Fruit fly (Drosophila melanogaster) whole organism, wandering third instar larva: ENCODE measurements around the gene CG7943.

Experiments used
- Abd-B ChIP-seq: fragments of >200 bp; optimal IDR thresholded peaks from 2 replicates; lab custom pipeline; 2017; ENCODE audit warnings: missing biosample characterization, missing genetic modification characterization
- CG32264 ChIP-seq: fragments of 200-800 bp; sonication (Bioruptor generic); optimal IDR thresholded peaks from 2 replicates; lab custom pipeline; 2016; ENCODE audit warnings: missing biosample characterization, missing genetic modification characterization
- CG9705 ChIP-seq: fragments of 200-800 bp; sonication (Bioruptor generic); optimal IDR thresholded peaks from 2 replicates; lab custom pipeline; 2018; ENCODE audit warnings: missing biosample characterization, mild to moderate bottlenecking, missing genetic modification characterization
- Dfd ChIP-seq: fragments of >200 bp; optimal IDR thresholded peaks from 2 replicates; lab custom pipeline; 2017; ENCODE audit warnings: missing biosample characterization, missing genetic modification characterization
- Dif ChIP-seq: fragments of 200-275, 200-300 bp; sonication (Bioruptor generic); optimal IDR thresholded peaks from 2 replicates; lab custom pipeline; 2018; ENCODE audit warnings: missing biosample characterization, missing genetic modification characterization; ENCODE audit not compliant: partially characterized antibody
- GATAd ChIP-seq: sonication (Bioruptor generic); optimal IDR thresholded peaks from 2 replicates; lab custom pipeline; 2016; ENCODE audit warnings: missing biosample characterization, missing genetic modification characterization
- HLH106 ChIP-seq: fragments of 200-800 bp; optimal IDR thresholded peaks from 3 replicates; lab custom pipeline; 2019; ENCODE audit warnings: missing biosample characterization, mild to moderate bottlenecking, missing genetic modification characterization, moderate library complexity
- Hr78 ChIP-seq: fragments of >200 bp; optimal IDR thresholded peaks from 2 replicates; lab custom pipeline; 2017; ENCODE audit warnings: missing biosample characterization, missing genetic modification characterization
- Hr83 ChIP-seq: fragments of 200-300 bp; sonication (Bioruptor generic); optimal IDR thresholded peaks from 2 replicates; lab custom pipeline; 2016; ENCODE audit warnings: missing biosample characterization, mild to moderate bottlenecking, missing genetic modification characterization, moderate library complexity; ENCODE audit not compliant: poor library complexity, severe bottlenecking
- Jra ChIP-seq: sonication (Bioruptor generic); optimal IDR thresholded peaks from 2 replicates; lab custom pipeline; 2016; ENCODE audit warnings: missing biosample characterization, missing genetic modification characterization
- Mio ChIP-seq: sonication (Bioruptor generic); optimal IDR thresholded peaks from 2 replicates; lab custom pipeline; 2016; ENCODE audit warnings: missing biosample characterization, missing genetic modification characterization
- Myc ChIP-seq: fragments of >200 bp; optimal IDR thresholded peaks from 2 replicates; lab custom pipeline; 2017
- N ChIP-seq: fragments of >200 bp; optimal IDR thresholded peaks from 2 replicates; lab custom pipeline; 2018; ENCODE audit warnings: missing biosample characterization, missing external identifiers, missing genetic modification characterization
- OdsH ChIP-seq: fragments of 200-800 bp; sonication (Bioruptor generic); optimal IDR thresholded peaks from 2 replicates; lab custom pipeline; 2016; ENCODE audit warnings: missing biosample characterization, mild to moderate bottlenecking, missing genetic modification characterization
- Rel ChIP-seq, 2 experiments: fragments of 200-800 bp; sonication (Bioruptor generic) in 1 of 2; optimal IDR thresholded peaks; 2 replicates in 1 of 2; 3 replicates in 1 of 2; lab custom pipeline; 2016 to 2019; ENCODE audit warnings: mild to moderate bottlenecking in 2 of 2, missing biosample characterization in 2 of 2, missing genetic modification characterization in 2 of 2, moderate library complexity in 1 of 2
- Sp1 ChIP-seq: fragments of 200-800 bp; sonication (Bioruptor generic); optimal IDR thresholded peaks from 3 replicates; lab custom pipeline; 2019; ENCODE audit warnings: missing biosample characterization, mild to moderate bottlenecking, missing genetic modification characterization, moderate library complexity
- Vsx2 ChIP-seq: fragments of 200-300, 225-300 bp; sonication (Bioruptor generic); optimal IDR thresholded peaks from 2 replicates; lab custom pipeline; 2018; ENCODE audit warnings: missing biosample characterization, missing genetic modification characterization; ENCODE audit not compliant: partially characterized antibody
- br ChIP-seq: fragments of 200-800 bp; sonication (Bioruptor generic); optimal IDR thresholded peaks from 2 replicates; lab custom pipeline; 2016; ENCODE audit warnings: missing biosample characterization, missing genetic modification characterization
- brk ChIP-seq: fragments of 200-800 bp; sonication (Bioruptor generic); optimal IDR thresholded peaks from 2 replicates; lab custom pipeline; 2016; ENCODE audit warnings: missing biosample characterization, mild to moderate bottlenecking, missing genetic modification characterization
- dl ChIP-seq, 2 experiments: fragments of 175-275, 200-275 bp in 1 of 2; fragments of 200-275 bp in 1 of 2; sonication (Bioruptor generic); optimal IDR thresholded peaks; lab custom pipeline; 2018; ENCODE audit warnings: mild to moderate bottlenecking in 2 of 2, missing biosample characterization in 2 of 2, missing genetic modification characterization in 2 of 2, moderate library complexity in 2 of 2; ENCODE audit not compliant: partially characterized antibody in 2 of 2, insufficient read depth in 1 of 2
- dmrt93B ChIP-seq: fragments of 200-800 bp; sonication (Bioruptor generic); optimal IDR thresholded peaks from 2 replicates; lab custom pipeline; 2018; ENCODE audit warnings: missing biosample characterization, mild to moderate bottlenecking, missing genetic modification characterization
- dsf ChIP-seq: sonication (Bioruptor generic); optimal IDR thresholded peaks from 2 replicates; lab custom pipeline; 2016; ENCODE audit warnings: missing biosample characterization, missing genetic modification characterization, borderline replicate concordance
- foxo ChIP-seq, 2 experiments: fragments of 200-800 bp; sonication (Bioruptor generic); optimal IDR thresholded peaks; 2 replicates in 1 of 2; 3 replicates in 1 of 2; lab custom pipeline; 2016 to 2017; ENCODE audit warnings: missing biosample characterization in 2 of 2, missing genetic modification characterization in 2 of 2
- h ChIP-seq: fragments of 200-800 bp; sonication (Bioruptor generic); optimal IDR thresholded peaks from 3 replicates; lab custom pipeline; 2016; ENCODE audit warnings: missing biosample characterization, mild to moderate bottlenecking, missing genetic modification characterization
- jim ChIP-seq: fragments of 175-275, 200-325 bp; sonication (Bioruptor generic); optimal IDR thresholded peaks from 2 replicates; lab custom pipeline; 2016; ENCODE audit warnings: missing biosample characterization, mild to moderate bottlenecking, missing genetic modification characterization
- lola ChIP-seq: fragments of >200 bp; optimal IDR thresholded peaks from 2 replicates; lab custom pipeline; 2017; ENCODE audit warnings: missing biosample characterization, missing genetic modification characterization
- pan ChIP-seq: fragments of >200 bp; optimal IDR thresholded peaks from 2 replicates; lab custom pipeline; 2017
- psq ChIP-seq: fragments of 200-800 bp; sonication (Bioruptor generic); optimal IDR thresholded peaks from 3 replicates; lab custom pipeline; 2017; ENCODE audit warnings: missing biosample characterization, mild to moderate bottlenecking, missing genetic modification characterization, moderate library complexity
- rgr ChIP-seq: fragments of 200-800 bp; sonication (Bioruptor generic); optimal IDR thresholded peaks from 3 replicates; lab custom pipeline; 2016; ENCODE audit warnings: missing biosample characterization, mild to moderate bottlenecking, missing genetic modification characterization
- sage ChIP-seq: fragments of 200-800 bp; sonication (Bioruptor generic); optimal IDR thresholded peaks from 2 replicates; lab custom pipeline; 2016; ENCODE audit warnings: missing biosample characterization, mild to moderate bottlenecking, missing genetic modification characterization
- tai ChIP-seq: sonication (Bioruptor generic); optimal IDR thresholded peaks from 2 replicates; lab custom pipeline; 2016; ENCODE audit warnings: missing biosample characterization, missing genetic modification characterization
- usp ChIP-seq: fragments of >200 bp; optimal IDR thresholded peaks from 2 replicates; lab custom pipeline; 2017; ENCODE audit warnings: missing biosample characterization, missing genetic modification characterization
- woc ChIP-seq: sonication (Bioruptor generic); optimal IDR thresholded peaks from 2 replicates; lab custom pipeline; 2016; ENCODE audit warnings: missing biosample characterization, mild to moderate bottlenecking, missing genetic modification characterization

CG7943 gene

DNA sequence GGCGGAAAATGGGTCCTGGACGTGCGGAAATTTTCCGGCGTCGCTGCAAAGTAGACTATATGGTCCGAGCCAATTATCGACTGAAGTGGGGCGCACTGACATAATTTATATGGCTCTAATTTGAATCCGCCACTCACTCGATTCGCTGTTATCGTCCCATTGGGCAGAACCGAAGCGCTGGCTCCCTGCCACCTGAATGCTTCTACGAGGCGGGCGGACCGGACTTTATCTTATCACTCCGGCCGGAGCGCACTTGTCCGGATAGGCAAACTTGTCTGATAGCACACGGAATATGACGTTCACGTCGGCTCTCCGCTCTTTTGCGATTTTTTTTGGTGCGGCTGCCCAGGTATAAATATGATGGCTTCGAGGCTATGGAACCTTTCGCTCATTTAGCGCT is 16.3 kb downstream of the CG7943 start:
- TF ChIP-seq rgr (GFP tag; lab: Kevin White, UChicago) (no peak), brk (GFP tag; lab: Kevin White, UChicago) (no peak), Dif (GFP tag; lab: Kevin White, UChicago) (no peak), Dfd (no peak), CG9705 (GFP tag; lab: Kevin White, UChicago) (no peak), h (GFP tag; lab: Kevin White, UChicago) (peak; percentile 84), br (peak; percentile 7)

DNA sequence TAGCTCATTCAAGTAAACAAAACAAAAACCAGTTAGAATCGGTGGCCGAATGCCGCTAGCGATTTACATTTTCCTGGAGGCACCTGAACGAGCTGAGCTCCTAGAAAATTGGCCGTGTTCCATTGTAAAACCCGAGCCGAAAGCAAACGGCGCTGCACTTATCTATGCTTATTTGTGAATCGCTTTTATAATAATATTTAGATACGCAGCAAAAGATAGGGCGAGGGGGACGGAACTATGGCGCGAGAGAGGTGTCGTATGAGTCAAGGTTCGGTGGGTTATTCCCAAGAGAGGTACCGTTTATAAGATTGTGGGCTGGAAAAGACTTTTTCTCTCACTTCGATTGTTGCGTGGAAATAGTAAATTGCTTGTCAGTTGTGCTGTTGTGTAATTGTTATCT is 17.4 kb downstream of the CG7943 start:
- TF ChIP-seq Abd-B (GFP tag; lab: Kevin White, UChicago) (no peak), usp (GFP tag; lab: Kevin White, UChicago) (no peak), psq (GFP tag; lab: Kevin White, UChicago) (no peak), rgr (GFP tag; lab: Kevin White, UChicago) (no peak), brk (GFP tag; lab: Kevin White, UChicago) (no peak), CG32264 (GFP tag; lab: Kevin White, UChicago) (no peak), tai (no peak), dsf (GFP tag; lab: Kevin White, UChicago) (no peak), Dif (GFP tag; lab: Kevin White, UChicago) (no peak), OdsH (GFP tag; lab: Kevin White, UChicago) (no peak), Vsx2 (no peak), woc (GFP tag; lab: Kevin White, UChicago) (no peak), Dfd (no peak), Hr83 (GFP tag; lab: Kevin White, UChicago) (no peak), foxo (GFP tag; optimal IDR thresholded peaks at IDR 0.05; lab: Kevin White, UChicago) (no peak), Myc (lab: Kevin White, UChicago) (no peak)

DNA sequence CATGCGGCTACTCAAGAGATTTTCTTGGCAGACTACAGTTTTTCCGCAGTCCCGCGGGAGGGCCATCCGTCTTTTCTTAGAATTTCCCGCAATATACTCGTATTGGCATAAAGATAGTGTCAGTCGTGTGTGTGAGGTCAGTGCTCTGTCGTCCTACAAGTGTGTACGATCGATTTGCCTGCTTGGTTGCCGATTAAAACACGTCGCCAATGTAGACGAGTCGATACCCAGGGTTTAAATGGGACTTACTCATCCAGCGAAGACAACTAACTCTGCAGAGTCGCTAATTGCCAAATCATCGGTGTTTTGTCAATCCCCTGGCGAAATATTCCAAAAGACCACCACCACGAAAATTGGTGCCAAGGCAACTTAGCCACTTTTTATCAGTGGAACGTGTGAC is 19.7 kb downstream of the CG7943 start:
- TF ChIP-seq Dfd: no peak
- TF ChIP-seq h (GFP tag; lab: Kevin White, UChicago): no peak
- TF ChIP-seq Rel (GFP tag; optimal IDR thresholded peaks at IDR 0.05; lab: Kevin White, UChicago): no peak
- TF ChIP-seq Rel (tag; optimal IDR thresholded peaks at IDR 0.05; lab: Kevin White, UChicago): no peak
- TF ChIP-seq Hr83 (GFP tag; lab: Kevin White, UChicago): no peak
- TF ChIP-seq GATAd (GFP tag; lab: Kevin White, UChicago): no peak
- no peak for TF ChIP-seq foxo (GFP tag; optimal IDR thresholded peaks at IDR 0.05; lab: Kevin White, UChicago)

DNA sequence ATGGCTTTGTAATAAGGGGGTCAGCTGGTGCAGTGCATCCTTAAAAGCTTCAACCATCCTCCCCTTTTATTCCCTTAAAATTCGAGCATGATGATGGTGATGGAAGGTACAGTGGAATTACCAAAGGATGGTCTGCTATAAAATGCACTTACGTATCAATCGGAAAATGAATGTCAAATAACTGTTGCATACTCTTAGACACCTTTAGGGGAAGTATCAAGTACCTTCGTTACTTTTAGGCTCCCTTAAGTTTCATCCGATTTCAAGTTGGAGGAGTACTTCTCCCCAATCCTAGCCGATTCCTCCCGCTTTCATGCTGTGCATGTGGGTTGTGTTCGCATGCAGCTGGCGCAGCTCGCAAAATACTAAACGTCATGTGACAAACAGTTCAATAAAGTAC is 23.9 kb downstream of the CG7943 start:
- TF ChIP-seq tai (no peak), h (GFP tag; lab: Kevin White, UChicago) (no peak), dl (GFP tag; optimal IDR thresholded peaks at IDR 0.05; lab: Kevin White, UChicago; ENCODE audit: insufficient read depth in 1 of 2, partially characterized antibody in 2 of 2) (no peak), CG9705 (GFP tag; lab: Kevin White, UChicago) (no peak), Mio (no peak), rgr (GFP tag; lab: Kevin White, UChicago) (no peak), Jra (GFP tag; lab: Kevin White, UChicago) (no peak), jim (GFP tag; lab: Kevin White, UChicago) (no peak), Hr83 (GFP tag; lab: Kevin White, UChicago) (no peak), sage (GFP tag; lab: Kevin White, UChicago) (no peak), Abd-B (GFP tag; lab: Kevin White, UChicago) (no peak), Hr78 (GFP tag; lab: Kevin White, UChicago) (no peak), woc (GFP tag; lab: Kevin White, UChicago) (no peak), br (no peak)

DNA sequence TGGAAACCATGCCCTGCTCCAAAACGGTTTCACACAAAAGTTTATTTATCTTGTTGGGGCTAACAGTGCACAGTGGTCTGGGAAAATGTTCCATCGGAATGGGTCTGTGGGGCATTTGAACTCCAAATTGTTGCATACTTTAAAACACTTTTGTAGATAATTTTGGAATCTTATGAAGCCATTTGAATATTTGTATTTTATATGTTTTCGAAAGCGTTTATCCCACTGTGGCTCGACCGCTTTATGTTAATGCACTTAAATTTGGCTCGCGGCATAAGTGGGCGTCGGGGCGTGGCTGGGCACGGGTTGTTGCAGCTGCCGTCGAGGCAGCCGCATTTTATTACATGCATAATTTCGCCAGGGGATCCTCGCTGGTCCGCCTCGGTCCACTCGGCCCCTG is 25.6 kb downstream of the CG7943 start:
- TF ChIP-seq rgr (GFP tag; lab: Kevin White, UChicago) (peak; percentile 18), Hr83 (GFP tag; lab: Kevin White, UChicago) (no peak), br (peak; percentile 3), GATAd (GFP tag; lab: Kevin White, UChicago) (no peak), Sp1 (GFP tag; lab: Kevin White, UChicago) (no peak), CG32264 (GFP tag; lab: Kevin White, UChicago) (no peak), pan (lab: Kevin White, UChicago) (no peak), N (GFP tag; lab: Kevin White, UChicago) (no peak), HLH106 (peak; percentile 31), lola (GFP tag; lab: Kevin White, UChicago) (no peak), h (GFP tag; lab: Kevin White, UChicago) (peak; percentile 46), Jra (GFP tag; lab: Kevin White, UChicago) (no peak), sage (GFP tag; lab: Kevin White, UChicago) (no peak), dmrt93B (GFP tag; lab: Kevin White, UChicago) (no peak), foxo (GFP tag; optimal IDR thresholded peaks at IDR 0.05; lab: Kevin White, UChicago) (peak in 1 of 2 experiments; percentile 30)
